Worm (Caenorhabditis elegans): ENCODE measurements around the gene nhr-212.

The nhr-212 gene

DNA sequence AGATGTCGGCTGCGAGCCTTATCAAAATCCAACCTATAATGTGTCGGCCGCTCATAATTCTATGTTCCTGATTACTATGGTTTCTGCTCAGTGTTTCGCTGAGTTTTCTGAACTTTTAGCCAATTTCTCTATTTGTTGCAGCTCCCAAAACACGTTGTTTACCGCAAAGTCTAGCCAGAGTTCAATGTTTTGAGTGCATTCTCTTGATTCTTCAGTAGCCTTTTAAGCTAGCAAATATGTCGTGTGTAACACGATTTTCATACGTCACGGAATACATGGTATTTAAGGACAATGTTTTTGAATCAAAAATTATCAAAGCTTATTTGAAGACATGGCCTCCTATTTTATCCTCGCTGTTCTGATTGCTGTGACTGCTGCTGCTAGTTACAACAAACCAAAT is 20.5 kb downstream of the nhr-212 start, which contains the start of gene srlf-19:
TSS of gene srlf-19 (plus strand) at position 301 of the 400 bp plus-strand sequence.
- TF ChIP-seq ceh-83 (GFP tag; optimal IDR thresholded peaks at IDR 0.05), result no peak
- no peak for TF ChIP-seq ceh-43 (GFP tag; optimal IDR thresholded peaks at IDR 0.05)
- TF ChIP-seq blmp-1 (tag; optimal IDR thresholded peaks at IDR 0.05), result no peak
- no peak for TF ChIP-seq tbx-8 (GFP tag; optimal IDR thresholded peaks at IDR 0.05)
- no peak for TF ChIP-seq ztf-11 (tag; optimal IDR thresholded peaks at IDR 0.05)
- no peak for TF ChIP-seq snpc-4 (tag; optimal IDR thresholded peaks at IDR 0.05)
- TF ChIP-seq lsy-2 (tag; optimal IDR thresholded peaks at IDR 0.05), result no peak
- no peak for TF ChIP-seq pha-4 (tag; optimal IDR thresholded peaks at IDR 0.05)
- no peak for TF ChIP-seq cnd-1 (tag; optimal IDR thresholded peaks at IDR 0.05)
- no peak for TF ChIP-seq zip-8 (tag; optimal IDR thresholded peaks at IDR 0.05)
- no peak for TF ChIP-seq nhr-237 (tag; optimal IDR thresholded peaks at IDR 0.05)
- TF ChIP-seq elt-3 (tag; optimal IDR thresholded peaks at IDR 0.05), result no peak
- no peak for TF ChIP-seq unc-39 (tag; optimal IDR thresholded peaks at IDR 0.05)
- no peak for TF ChIP-seq nhr-76 (tag; optimal IDR thresholded peaks at IDR 0.05)
- TF ChIP-seq ceh-39 (tag; optimal IDR thresholded peaks at IDR 0.05), result no peak
- no peak for TF ChIP-seq elt-1 (tag; optimal IDR thresholded peaks at IDR 0.05; ENCODE audit: borderline replicate concordance, insufficient read depth)
- TF ChIP-seq unc-62 (GFP tag; optimal IDR thresholded peaks at IDR 0.05), result no peak
- no peak for TF ChIP-seq bed-3 (GFP tag; optimal IDR thresholded peaks at IDR 0.05)
- TF ChIP-seq ham-2 (GFP tag; optimal IDR thresholded peaks at IDR 0.05), result no peak
- no peak for TF ChIP-seq nhr-2 (tag; optimal IDR thresholded peaks at IDR 0.05)

ce11 chrV:512420-512819 is 27.8 kb downstream of the nhr-212 start, which contains the start of gene srh-37:
Gene srh-37, minus strand, starts transcription at chrV:512520.
- TF ChIP-seq ham-2 (GFP tag; optimal IDR thresholded peaks at IDR 0.05), result no peak
- TF ChIP-seq hlh-1 (tag; optimal IDR thresholded peaks at IDR 0.05), result no peak
- TF ChIP-seq lsy-2 (tag; optimal IDR thresholded peaks at IDR 0.05), result no peak
- no peak for TF ChIP-seq flh-1 (GFP tag; optimal IDR thresholded peaks at IDR 0.05)
- no peak for TF ChIP-seq mep-1 (tag; optimal IDR thresholded peaks at IDR 0.05)
- no peak for TF ChIP-seq nhr-12 (tag; optimal IDR thresholded peaks at IDR 0.05)

ce11 chrV:519445-519844 is 34.8 kb downstream of the nhr-212 start, which contains the start of gene nhr-210:
Gene nhr-210, minus strand, starts transcription at chrV:519545.
- no peak for TF ChIP-seq nhr-28 (tag; optimal IDR thresholded peaks at IDR 0.05)
- TF ChIP-seq ceh-43 (GFP tag; optimal IDR thresholded peaks at IDR 0.05), result no peak
- TF ChIP-seq drap-1 (GFP tag; optimal IDR thresholded peaks at IDR 0.05), result no peak
- TF ChIP-seq cnd-1 (tag; optimal IDR thresholded peaks at IDR 0.05), result no peak
- TF ChIP-seq lin-13 (tag; optimal IDR thresholded peaks at IDR 0.05), result no peak
- TF ChIP-seq ceh-83 (GFP tag; optimal IDR thresholded peaks at IDR 0.05), result no peak
- TF ChIP-seq elt-3 (tag; optimal IDR thresholded peaks at IDR 0.05), result no peak
- no peak for TF ChIP-seq nhr-237 (tag; optimal IDR thresholded peaks at IDR 0.05)
- no peak for TF ChIP-seq blmp-1 (tag; optimal IDR thresholded peaks at IDR 0.05)
- TF ChIP-seq M03D4.4 (tag; optimal IDR thresholded peaks at IDR 0.05), result no peak
- TF ChIP-seq nhr-2 (tag; optimal IDR thresholded peaks at IDR 0.05), result no peak
- TF ChIP-seq zip-8 (tag; optimal IDR thresholded peaks at IDR 0.05), result no peak

ce11 chrV:521517-521916 is 36.9 kb downstream of the nhr-212 start, which contains the start of gene srw-107:
Gene srw-107, minus strand, starts transcription at chrV:521617.
- TF ChIP-seq mep-1 (tag; optimal IDR thresholded peaks at IDR 0.05), result no peak
- no peak for TF ChIP-seq unc-39 (tag; optimal IDR thresholded peaks at IDR 0.05)
- no peak for TF ChIP-seq ces-1 (GFP tag; optimal IDR thresholded peaks at IDR 0.05)
- no peak for TF ChIP-seq elt-1 (tag; optimal IDR thresholded peaks at IDR 0.05; ENCODE audit: borderline replicate concordance, insufficient read depth)
- TF ChIP-seq unc-62 (GFP tag; optimal IDR thresholded peaks at IDR 0.05), result no peak
- no peak for TF ChIP-seq M03D4.4 (tag; optimal IDR thresholded peaks at IDR 0.05)
- no peak for TF ChIP-seq pha-4 (tag; optimal IDR thresholded peaks at IDR 0.05)
- no peak for TF ChIP-seq sem-2 (GFP tag; optimal IDR thresholded peaks at IDR 0.05)

ce11 chrV:524058-524457 is 39.4 kb downstream of the nhr-212 start, which contains the start of gene lipl-3:
Gene lipl-3, minus strand, starts transcription at chrV:524218.
- TF ChIP-seq snpc-4 (tag; optimal IDR thresholded peaks at IDR 0.05), result no peak
- TF ChIP-seq elt-1 (tag; optimal IDR thresholded peaks at IDR 0.05; ENCODE audit: borderline replicate concordance, insufficient read depth), result no peak
- no peak for TF ChIP-seq lin-32 (GFP tag; optimal IDR thresholded peaks at IDR 0.05)
- TF ChIP-seq sptf-1 (tag; optimal IDR thresholded peaks at IDR 0.05), result no peak
- no peak for TF ChIP-seq unc-120 (tag; optimal IDR thresholded peaks at IDR 0.05; ENCODE audit: poor library complexity, severe bottlenecking)
- no peak for TF ChIP-seq lsy-2 (tag; optimal IDR thresholded peaks at IDR 0.05)
- no peak for TF ChIP-seq ztf-11 (tag; optimal IDR thresholded peaks at IDR 0.05)
- TF ChIP-seq bed-3 (GFP tag; optimal IDR thresholded peaks at IDR 0.05), result no peak
- TF ChIP-seq zip-8 (tag; optimal IDR thresholded peaks at IDR 0.05), result no peak
- TF ChIP-seq blmp-1 (tag; optimal IDR thresholded peaks at IDR 0.05), result no peak
